Fruit fly (Drosophila melanogaster) Kc167 (cell line): ENCODE data around the gene CG33268.

Source experiments
- Myc ChIP-seq: fragments of >200 bp; optimal IDR thresholded peaks from 2 replicates; lab custom pipeline; 2017; ENCODE audit warnings: missing external identifiers
- Sin3A ChIP-seq: fragments of >200 bp; optimal IDR thresholded peaks from 2 replicates; lab custom pipeline; 2018; ENCODE audit warnings: missing external identifiers
- h ChIP-seq: fragments of >200 bp; optimal IDR thresholded peaks from 3 replicates; lab custom pipeline; 2018; ENCODE audit warnings: missing external identifiers
- insv ChIP-seq: fragments of >200 bp; optimal IDR thresholded peaks from 3 replicates; lab custom pipeline; 2018; ENCODE audit warnings: missing external identifiers
- psq ChIP-seq: fragments of >200 bp; optimal IDR thresholded peaks from 2 replicates; lab custom pipeline; 2017; ENCODE audit warnings: missing external identifiers
- ttk ChIP-seq: sonication (Bioruptor generic); optimal IDR thresholded peaks from 2 replicates; lab custom pipeline; 2017; ENCODE audit warnings: missing external identifiers

The CG33268 gene

dm6 chr3L:11574563-11574962 lies 16.5 kb downstream of the CG33268 start, which contains the start of gene CG33490:
Gene CG33490 (minus strand): TSS chr3L:11574663.
- TF ChIP-seq psq (no peak), ttk (lab: Kevin White, UChicago) (no peak), Myc (lab: Kevin White, UChicago) (no peak), insv (lab: Kevin White, UChicago) (no peak), Sin3A (no peak), h (lab: Kevin White, UChicago) (no peak)

dm6 chr3L:11563972-11564533 lies 27.0 kb downstream of the CG33268 start, which contains the start of the genes CG46412 and CG33267:
Gene CG46412 (minus strand): TSS chr3L:11564072.
Gene CG33267 (plus strand): TSS chr3L:11564483.
- TF ChIP-seq Myc (lab: Kevin White, UChicago) (no peak), insv (lab: Kevin White, UChicago) (no peak), h (lab: Kevin White, UChicago) (no peak), psq (no peak), Sin3A (no peak), ttk (lab: Kevin White, UChicago) (no peak)

- TF ChIP-seq Sin3A: no peak
- no peak for TF ChIP-seq h (lab: Kevin White, UChicago)
- no peak for TF ChIP-seq insv (lab: Kevin White, UChicago)
- TF ChIP-seq psq: no peak
- TF ChIP-seq ttk (lab: Kevin White, UChicago): no peak
- no peak for TF ChIP-seq Myc (lab: Kevin White, UChicago)
These were observed 28.9 kb downstream of the CG33268 start, which contains the start of the genes CG7394 and Mob2 for dm6 chr3L:11561946-11562760. Gene CG7394 (plus strand): TSS chr3L:11561996. Gene Mob2 (minus strand): TSS chr3L:11562233.

- TF ChIP-seq ttk (lab: Kevin White, UChicago) (no peak), Myc (lab: Kevin White, UChicago) (no peak), psq (no peak), insv (lab: Kevin White, UChicago) (no peak), Sin3A (no peak), h (lab: Kevin White, UChicago) (no peak)
These were observed 30.1 kb downstream of the CG33268 start for dm6 chr3L:11560885-11561284.

dm6 chr3L:11557209-11557608 lies 33.8 kb downstream of the CG33268 start:
- TF ChIP-seq ttk (lab: Kevin White, UChicago) (no peak), Sin3A (no peak), Myc (lab: Kevin White, UChicago) (no peak), h (lab: Kevin White, UChicago) (no peak), psq (no peak), insv (lab: Kevin White, UChicago) (no peak)

dm6 chr3L:11556637-11557036 lies 34.4 kb downstream of the CG33268 start:
- TF ChIP-seq h (lab: Kevin White, UChicago) (no peak), Myc (lab: Kevin White, UChicago) (no peak), ttk (lab: Kevin White, UChicago) (no peak), Sin3A (no peak), insv (lab: Kevin White, UChicago) (no peak)

- TF ChIP-seq psq (no peak), h (lab: Kevin White, UChicago) (no peak), Myc (lab: Kevin White, UChicago) (no peak), ttk (lab: Kevin White, UChicago) (no peak), Sin3A (no peak), insv (lab: Kevin White, UChicago) (no peak)
These were observed 35.2 kb downstream of the CG33268 start for dm6 chr3L:11555662-11556460.

- TF ChIP-seq psq: no peak
- TF ChIP-seq Myc (lab: Kevin White, UChicago): no peak
- TF ChIP-seq ttk (lab: Kevin White, UChicago): no peak
- no peak for TF ChIP-seq insv (lab: Kevin White, UChicago)
- no peak for TF ChIP-seq h (lab: Kevin White, UChicago)
- no peak for TF ChIP-seq Sin3A
These were observed 36.2 kb downstream of the CG33268 start for dm6 chr3L:11554796-11555195.

- TF ChIP-seq Myc (lab: Kevin White, UChicago) (no peak), h (lab: Kevin White, UChicago) (no peak), insv (lab: Kevin White, UChicago) (no peak), Sin3A (no peak), psq (no peak), ttk (lab: Kevin White, UChicago) (no peak)
These were observed 36.7 kb downstream of the CG33268 start for dm6 chr3L:11554338-11554737.

- TF ChIP-seq psq: no peak
- TF ChIP-seq insv (lab: Kevin White, UChicago): no peak
- TF ChIP-seq Sin3A: no peak
- no peak for TF ChIP-seq ttk (lab: Kevin White, UChicago)
- no peak for TF ChIP-seq Myc (lab: Kevin White, UChicago)
- no peak for TF ChIP-seq h (lab: Kevin White, UChicago)
These were observed 37.4 kb downstream of the CG33268 start for dm6 chr3L:11553672-11554068.

dm6 chr3L:11552996-11553671 lies 37.9 kb downstream of the CG33268 start:
- TF ChIP-seq h (lab: Kevin White, UChicago) (no peak), insv (lab: Kevin White, UChicago) (no peak), ttk (lab: Kevin White, UChicago) (no peak), Sin3A (no peak), psq (no peak), Myc (lab: Kevin White, UChicago) (no peak)
